Worm (Caenorhabditis elegans): Measurements from ENCODE around the gene lsy-13.

DNA sequence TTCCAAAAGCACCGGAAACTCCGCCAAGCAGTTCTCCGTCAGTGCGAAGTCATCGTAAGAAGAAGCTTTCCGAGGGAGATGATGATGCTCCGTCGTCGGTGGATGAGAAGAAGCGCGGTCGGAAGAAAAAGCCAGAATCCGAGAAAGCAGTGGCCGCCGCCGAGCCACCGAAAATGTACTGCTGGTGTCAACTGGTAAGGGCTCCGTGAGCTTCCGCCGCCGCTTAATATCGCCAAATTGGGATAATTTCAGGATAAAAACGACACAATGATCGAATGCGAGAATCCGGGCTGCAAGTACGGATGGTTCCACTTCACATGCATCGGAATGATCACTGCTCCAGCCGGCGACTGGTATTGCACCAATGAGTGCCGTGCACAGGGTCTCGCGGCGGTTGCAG lies 1.2 kb downstream of the lsy-13 start:
- TF ChIP-seq ZK546.5 (tag; optimal IDR thresholded peaks at IDR 0.05) (no peak), skn-1 (tag; optimal IDR thresholded peaks at IDR 0.05) (no peak), mab-5 (tag; optimal IDR thresholded peaks at IDR 0.05) (no peak), ceh-16 (tag; optimal IDR thresholded peaks at IDR 0.05) (no peak), nhr-23 (tag; optimal IDR thresholded peaks at IDR 0.05) (no peak), aly-2 (tag; optimal IDR thresholded peaks at IDR 0.05) (no peak), elt-1 (tag; optimal IDR thresholded peaks at IDR 0.05) (no peak), unc-62 (GFP tag; optimal IDR thresholded peaks at IDR 0.05) (no peak), nhr-77 (tag; optimal IDR thresholded peaks at IDR 0.05) (no peak), elt-3 (tag; optimal IDR thresholded peaks at IDR 0.05) (no peak)

Measured in whole organism, L2 larva.